Worm (Caenorhabditis elegans) whole organism, L2 larva: ENCODE data around the gene C30F2.4.

ENCODE experiments used
- C34F6.9 ChIP-seq: fragments of 150-350 bp; optimal IDR thresholded peaks from 2 replicates; lab custom pipeline; 2014; ENCODE audit warnings: missing biosample characterization, missing genetic modification characterization
- F13H6.1 ChIP-seq: sonication (generic microtip); optimal IDR thresholded peaks from 2 replicates; lab custom pipeline; 2016; ENCODE audit warnings: missing genetic modification characterization, missing compliant biosample characterization
- R02D3.7 ChIP-seq: fragments of 150-350 bp; optimal IDR thresholded peaks from 2 replicates; lab custom pipeline; 2014; ENCODE audit warnings: missing biosample characterization, missing genetic modification characterization
- ZK546.5 ChIP-seq: sonication (generic microtip); optimal IDR thresholded peaks from 2 replicates; lab custom pipeline; 2017; ENCODE audit warnings: missing biosample characterization, missing genetic modification characterization
- alr-1 ChIP-seq: fragments of 150-350 bp; optimal IDR thresholded peaks from 2 replicates; lab custom pipeline; 2014; ENCODE audit warnings: missing biosample characterization, missing genetic modification characterization
- aly-2 ChIP-seq: fragments of 150-350 bp; optimal IDR thresholded peaks from 2 replicates; lab custom pipeline; 2014; ENCODE audit warnings: missing biosample characterization, missing genetic modification characterization
- blmp-1 ChIP-seq: sonication (generic microtip); optimal IDR thresholded peaks from 2 replicates; lab custom pipeline; 2017; ENCODE audit warnings: missing genetic modification characterization, mild to moderate bottlenecking, missing compliant biosample characterization, antibody characterized with exemption, moderate library complexity; ENCODE audit not compliant: insufficient read depth
- ceh-16 ChIP-seq: fragments of 150-350 bp; optimal IDR thresholded peaks from 2 replicates; lab custom pipeline; 2014; ENCODE audit warnings: missing biosample characterization, missing genetic modification characterization
- ceh-82 ChIP-seq: fragments of 150-350 bp; optimal IDR thresholded peaks from 2 replicates; lab custom pipeline; 2014; ENCODE audit warnings: missing biosample characterization, missing genetic modification characterization
- crh-2 ChIP-seq: sonication (generic microtip); optimal IDR thresholded peaks from 2 replicates; lab custom pipeline; 2017; ENCODE audit warnings: missing biosample characterization, missing genetic modification characterization
- dmd-4 ChIP-seq: sonication (generic microtip); optimal IDR thresholded peaks from 2 replicates; lab custom pipeline; 2017; ENCODE audit warnings: missing biosample characterization, missing genetic modification characterization
- egl-27 ChIP-seq: sonication (generic microtip); optimal IDR thresholded peaks from 3 replicates; lab custom pipeline; 2017; ENCODE audit warnings: missing biosample characterization, missing genetic modification reagents, missing genetic modification characterization
- elt-1 ChIP-seq: fragments of 150-350 bp; optimal IDR thresholded peaks from 2 replicates; lab custom pipeline; 2014; ENCODE audit warnings: missing biosample characterization, missing genetic modification characterization
- fos-1 ChIP-seq: fragments of 150-350 bp; optimal IDR thresholded peaks from 2 replicates; lab custom pipeline; 2014; ENCODE audit warnings: missing biosample characterization, missing genetic modification characterization
- lin-11 ChIP-seq: fragments of 150-350 bp; sonication (generic microtip); optimal IDR thresholded peaks from 2 replicates; lab custom pipeline; 2014; ENCODE audit warnings: missing biosample characterization, missing genetic modification characterization, inconsistent platforms, mixed read lengths
- lin-39 ChIP-seq: fragments of 150-350 bp; optimal IDR thresholded peaks from 2 replicates; lab custom pipeline; 2014; ENCODE audit warnings: missing biosample characterization, missing genetic modification reagents, missing genetic modification characterization
- lsy-2 ChIP-seq, 2 experiments: fragments of 150-350 bp in 1 of 2; sonication (generic microtip) in 1 of 2; optimal IDR thresholded peaks; 2 replicates each; lab custom pipeline; 2014 to 2017; ENCODE audit warnings: missing biosample characterization in 2 of 2, missing genetic modification characterization in 2 of 2
- mab-5 ChIP-seq: fragments of 150-350 bp; optimal IDR thresholded peaks from 2 replicates; lab custom pipeline; 2014; ENCODE audit warnings: missing biosample characterization, missing genetic modification characterization
- mbf-1 ChIP-seq: sonication (generic microtip); optimal IDR thresholded peaks from 2 replicates; lab custom pipeline; 2017; ENCODE audit warnings: missing biosample characterization, missing genetic modification characterization
- mdl-1 ChIP-seq, 2 experiments: fragments of 150-350 bp in 1 of 2; sonication (generic microtip) in 1 of 2; optimal IDR thresholded peaks; 2 replicates each; lab custom pipeline; 2017; ENCODE audit warnings: missing biosample characterization in 2 of 2, missing genetic modification characterization in 2 of 2
- nhr-11 ChIP-seq: fragments of 150-350 bp; optimal IDR thresholded peaks from 2 replicates; lab custom pipeline; 2014; ENCODE audit warnings: missing biosample characterization, missing genetic modification characterization
- nhr-129 ChIP-seq: fragments of 150-350 bp; optimal IDR thresholded peaks from 2 replicates; lab custom pipeline; 2014; ENCODE audit warnings: missing biosample characterization, missing genetic modification characterization
- nhr-21 ChIP-seq: fragments of 150-350 bp; optimal IDR thresholded peaks from 2 replicates; lab custom pipeline; 2014; ENCODE audit warnings: missing biosample characterization, missing genetic modification characterization
- nhr-237 ChIP-seq: fragments of 150-350 bp; optimal IDR thresholded peaks from 2 replicates; lab custom pipeline; 2014; ENCODE audit warnings: missing biosample characterization, missing genetic modification characterization
- nhr-25 ChIP-seq: fragments of 150-350 bp; sonication (generic microtip); optimal IDR thresholded peaks from 3 replicates; lab custom pipeline; 2014; ENCODE audit warnings: missing biosample characterization, missing genetic modification characterization
- nhr-6 ChIP-seq: fragments of 150-350 bp; optimal IDR thresholded peaks from 2 replicates; lab custom pipeline; 2014; ENCODE audit warnings: missing biosample characterization, missing genetic modification characterization
- nhr-77 ChIP-seq: fragments of 150-350 bp; optimal IDR thresholded peaks from 2 replicates; lab custom pipeline; 2014; ENCODE audit warnings: missing biosample characterization, missing genetic modification characterization
- peb-1 ChIP-seq: fragments of 150-350 bp; optimal IDR thresholded peaks from 2 replicates; lab custom pipeline; 2014; ENCODE audit warnings: missing biosample characterization, missing genetic modification characterization
- sem-4 ChIP-seq: fragments of 150-350 bp; optimal IDR thresholded peaks from 2 replicates; lab custom pipeline; 2014; ENCODE audit warnings: missing biosample characterization, missing genetic modification reagents, missing genetic modification characterization
- skn-1 ChIP-seq: sonication (generic microtip); optimal IDR thresholded peaks from 2 replicates; lab custom pipeline; 2017; ENCODE audit warnings: missing biosample characterization, missing genetic modification characterization
- sma-3 ChIP-seq: sonication (generic microtip); optimal IDR thresholded peaks from 2 replicates; lab custom pipeline; 2016; ENCODE audit warnings: missing genetic modification reagents, missing genetic modification characterization, missing compliant biosample characterization
- sma-9 ChIP-seq, 2 experiments: fragments of 150-350 bp in 1 of 2; sonication (generic microtip) in 1 of 2; optimal IDR thresholded peaks; 2 replicates each; lab custom pipeline; 2014 to 2016; ENCODE audit warnings: missing genetic modification characterization in 2 of 2, mild to moderate bottlenecking in 1 of 2, missing biosample characterization in 1 of 2, missing compliant biosample characterization in 1 of 2, missing genetic modification reagents in 1 of 2, moderate library complexity in 1 of 2
- snpc-4 ChIP-seq: fragments of 150-350 bp; optimal IDR thresholded peaks from 2 replicates; lab custom pipeline; 2014; ENCODE audit warnings: missing biosample characterization, missing genetic modification characterization
- unc-39 ChIP-seq: fragments of 150-350 bp; optimal IDR thresholded peaks from 2 replicates; lab custom pipeline; 2014; ENCODE audit warnings: missing biosample characterization, missing genetic modification characterization
- unc-55 ChIP-seq: fragments of 150-350 bp; sonication (generic microtip); optimal IDR thresholded peaks from 3 replicates; lab custom pipeline; 2014; ENCODE audit warnings: missing biosample characterization, missing genetic modification reagents, missing genetic modification characterization
- unc-62 ChIP-seq: fragments of 150-350 bp; optimal IDR thresholded peaks from 2 replicates; lab custom pipeline; 2014; ENCODE audit warnings: missing biosample characterization, missing genetic modification reagents, missing genetic modification characterization
- zag-1 ChIP-seq: fragments of 150-350 bp; optimal IDR thresholded peaks from 2 replicates; lab custom pipeline; 2014; ENCODE audit warnings: missing biosample characterization, missing genetic modification characterization
- ztf-11 ChIP-seq: sonication (generic microtip); optimal IDR thresholded peaks from 2 replicates; lab custom pipeline; 2017; ENCODE audit warnings: missing biosample characterization, missing genetic modification characterization
- ztf-4 ChIP-seq: fragments of 150-350 bp; optimal IDR thresholded peaks from 2 replicates; lab custom pipeline; 2014; ENCODE audit warnings: missing biosample characterization, missing genetic modification characterization

Gene C30F2.4

ce11 chrX:16117176-16117575, 40.8 kb upstream of the C30F2.4 start:
- TF ChIP-seq nhr-77 (tag; lab: Kevin White, UChicago) (no peak), lin-11 (tag; lab: Kevin White, UChicago) (no peak), nhr-21 (no peak), ZK546.5 (tag; lab: Kevin White, UChicago) (no peak), dmd-4 (tag; lab: Kevin White, UChicago) (no peak), skn-1 (tag; lab: Kevin White, UChicago) (no peak)

DNA sequence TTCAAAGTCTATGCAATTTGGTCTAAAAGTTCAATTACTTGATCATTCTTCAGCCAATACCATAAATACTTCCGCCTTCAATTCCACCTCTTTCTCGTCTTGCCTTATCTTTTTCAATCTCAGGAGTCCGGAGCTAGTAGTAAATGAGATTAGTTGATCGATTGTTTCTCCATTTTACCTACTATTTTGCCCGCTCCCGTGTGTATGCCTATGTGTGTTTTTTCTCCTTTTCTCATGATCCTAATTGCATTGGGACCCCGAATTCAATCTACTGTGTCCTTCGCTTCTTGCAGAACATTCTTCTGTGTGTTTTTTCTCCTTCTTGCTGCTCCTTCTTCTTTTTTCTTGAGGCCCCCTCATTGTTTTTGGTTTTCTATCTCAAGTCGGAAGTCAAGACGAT, 39.9 kb upstream of the C30F2.4 start:
- TF ChIP-seq F13H6.1 (tag; lab: Kevin White, UChicago) (no peak), ZK546.5 (tag; lab: Kevin White, UChicago) (no peak), unc-39 (tag; lab: Kevin White, UChicago) (no peak), mab-5 (no peak), snpc-4 (tag; lab: Kevin White, UChicago) (no peak), ceh-16 (tag; lab: Kevin White, UChicago) (no peak), unc-62 (GFP tag; lab: Kevin White, UChicago) (no peak), C34F6.9 (no peak), sma-3 (no peak), nhr-11 (tag; lab: Kevin White, UChicago) (no peak), nhr-25 (no peak), egl-27 (tag; lab: Kevin White, UChicago) (no peak), lin-39 (no peak), crh-2 (no peak), lsy-2 (tag; optimal IDR thresholded peaks at IDR 0.05; lab: Kevin White, UChicago) (no peak), R02D3.7 (tag; lab: Kevin White, UChicago) (no peak), mbf-1 (tag; lab: Kevin White, UChicago) (no peak), blmp-1 (no peak), nhr-129 (tag; lab: Kevin White, UChicago) (no peak), ztf-4 (tag; lab: Kevin White, UChicago) (no peak)

ce11 chrX:16113996-16114395, 37.6 kb upstream of the C30F2.4 start:
- TF ChIP-seq nhr-11 (tag; lab: Kevin White, UChicago), result no peak
- no peak for TF ChIP-seq nhr-129 (tag; lab: Kevin White, UChicago)
- no peak for TF ChIP-seq peb-1
- TF ChIP-seq unc-62 (GFP tag; lab: Kevin White, UChicago), result no peak
- no peak for TF ChIP-seq fos-1
- TF ChIP-seq nhr-6 (tag; lab: Kevin White, UChicago), result no peak
- TF ChIP-seq crh-2, result no peak
- TF ChIP-seq nhr-25, result no peak
- TF ChIP-seq sma-9 (GFP tag; optimal IDR thresholded peaks at IDR 0.05; lab: Kevin White, UChicago), result no peak
- TF ChIP-seq sma-9 (tag; optimal IDR thresholded peaks at IDR 0.05; lab: Kevin White, UChicago), result no peak
- no peak for TF ChIP-seq lin-39
- TF ChIP-seq zag-1 (tag; lab: Kevin White, UChicago), result no peak
- TF ChIP-seq, all 48 proteins: peak for 0

DNA sequence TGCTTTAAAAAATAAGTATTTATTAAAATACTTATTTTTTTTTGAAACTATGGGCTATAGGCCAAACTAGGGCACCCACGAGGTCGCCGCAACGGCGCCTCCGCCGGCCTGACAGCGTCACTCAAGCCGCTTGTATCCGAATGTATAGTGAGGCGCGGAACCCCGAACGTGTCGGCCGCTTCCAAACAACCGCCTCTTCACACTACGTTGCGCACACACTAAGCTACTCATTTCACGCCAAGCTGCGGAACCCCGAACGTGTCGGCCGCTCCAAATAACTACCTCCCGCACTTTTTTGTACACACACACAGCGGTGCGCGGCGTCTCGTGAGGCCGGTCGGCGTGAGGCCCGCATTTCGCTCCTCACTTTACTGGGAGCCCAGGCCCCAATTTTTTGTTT, 36.6 kb upstream of the C30F2.4 start:
- TF ChIP-seq snpc-4 (tag; lab: Kevin White, UChicago) (peak; percentile 73), nhr-25 (no peak), elt-1 (tag; lab: Kevin White, UChicago) (no peak), mdl-1 (tag; optimal IDR thresholded peaks at IDR 0.05; lab: Kevin White, UChicago) (no peak), ceh-82 (tag; lab: Kevin White, UChicago) (no peak), R02D3.7 (tag; lab: Kevin White, UChicago) (no peak), egl-27 (tag; lab: Kevin White, UChicago) (no peak), C34F6.9 (no peak), F13H6.1 (tag; lab: Kevin White, UChicago) (no peak)

DNA sequence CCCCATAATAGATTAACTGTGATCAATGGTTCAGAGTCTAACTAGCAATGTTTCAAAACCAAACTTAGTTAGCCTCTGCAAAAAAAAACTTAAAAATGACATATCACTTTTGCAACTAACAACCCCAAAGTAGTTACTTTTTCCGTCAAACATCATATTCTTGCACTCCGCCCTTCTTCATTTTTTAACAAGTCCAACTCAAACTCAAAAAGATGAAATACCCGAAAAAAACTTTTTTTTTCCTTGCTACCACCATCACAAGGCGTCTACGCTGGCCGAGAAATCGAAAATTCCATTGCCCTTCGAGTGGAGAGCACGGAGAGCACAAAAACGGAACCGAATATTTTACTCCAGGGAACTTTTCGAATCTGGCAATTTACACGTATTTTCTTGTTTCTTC, 29.5 kb upstream of the C30F2.4 start:
- TF ChIP-seq nhr-237 (tag; lab: Kevin White, UChicago) (no peak), C34F6.9 (no peak), ztf-11 (tag; lab: Kevin White, UChicago) (no peak), elt-1 (tag; lab: Kevin White, UChicago) (no peak), mbf-1 (tag; lab: Kevin White, UChicago) (no peak), alr-1 (tag; lab: Kevin White, UChicago) (no peak), ceh-16 (tag; lab: Kevin White, UChicago) (no peak), nhr-21 (no peak), unc-55 (no peak), lin-11 (tag; lab: Kevin White, UChicago) (no peak), nhr-77 (tag; lab: Kevin White, UChicago) (no peak), sem-4 (tag; lab: Kevin White, UChicago) (no peak), aly-2 (tag; lab: Kevin White, UChicago) (no peak), sma-9 (GFP tag; optimal IDR thresholded peaks at IDR 0.05; lab: Kevin White, UChicago) (no peak), sma-9 (tag; optimal IDR thresholded peaks at IDR 0.05; lab: Kevin White, UChicago) (no peak), lin-39 (no peak), peb-1 (no peak), nhr-129 (tag; lab: Kevin White, UChicago) (no peak), sma-3 (no peak), mdl-1 (tag; optimal IDR thresholded peaks at IDR 0.05; lab: Kevin White, UChicago) (no peak)
